Fruit fly (Drosophila melanogaster) whole organism, embryonic: ENCODE results near the gene CG46463.

ENCODE experiments used
- Adf1 ChIP-seq: fragments of 200-800 bp; sonication (Bioruptor generic); IDR thresholded peaks from 2 replicates; pipeline ENCODE4 v1.3.6; 2022; ENCODE audit warnings: missing biosample characterization, missing genetic modification characterization
- B-H2 ChIP-seq: fragments of 200-800 bp; sonication (Bioruptor generic); optimal IDR thresholded peaks from 2 replicates; lab custom pipeline; 2018; ENCODE audit warnings: missing biosample characterization, mild to moderate bottlenecking, missing genetic modification characterization
- Bgb ChIP-seq: fragments of 200-800 bp; sonication (Bioruptor generic); IDR thresholded peaks from 2 replicates; pipeline ENCODE4 v1.3.6; 2022; ENCODE audit warnings: missing biosample characterization, missing genetic modification characterization; ENCODE audit not compliant: partially characterized antibody
- CG10147 ChIP-seq: fragments of 200-800 bp; sonication (Bioruptor generic); optimal IDR thresholded peaks from 2 replicates; lab custom pipeline; 2019; ENCODE audit warnings: missing biosample characterization, mild to moderate bottlenecking, missing genetic modification characterization, moderate library complexity
- CG11247 ChIP-seq: fragments of 200-800 bp; sonication (Bioruptor generic); IDR thresholded peaks from 2 replicates; pipeline ENCODE4 v1.3.6; 2022; ENCODE audit warnings: missing biosample characterization, missing genetic modification characterization
- CG12219 ChIP-seq: fragments of 200-800 bp; sonication (Bioruptor generic); optimal IDR thresholded peaks from 3 replicates; lab custom pipeline; 2018; ENCODE audit warnings: missing biosample characterization, mild to moderate bottlenecking, missing genetic modification characterization
- CG13424 ChIP-seq: fragments of 200-800 bp; sonication (Bioruptor generic); optimal IDR thresholded peaks from 2 replicates; lab custom pipeline; 2019; ENCODE audit warnings: missing biosample characterization, mild to moderate bottlenecking, missing genetic modification characterization, moderate library complexity
- CG13775 ChIP-seq: fragments of 200-800 bp; sonication (Bioruptor generic); optimal IDR thresholded peaks from 3 replicates; lab custom pipeline; 2017; ENCODE audit warnings: missing biosample characterization, mild to moderate bottlenecking, missing genetic modification characterization
- CG13894 ChIP-seq: fragments of 200-800 bp; sonication (Bioruptor generic); optimal IDR thresholded peaks from 3 replicates; lab custom pipeline; 2018; ENCODE audit warnings: missing biosample characterization, mild to moderate bottlenecking, missing genetic modification characterization, moderate library complexity
- CG1529 ChIP-seq: fragments of 200-800 bp; sonication (Bioruptor generic); optimal IDR thresholded peaks from 3 replicates; lab custom pipeline; 2018; ENCODE audit warnings: missing biosample characterization, missing genetic modification characterization
- CG15479 ChIP-seq: fragments of 200-800 bp; sonication (Bioruptor generic); optimal IDR thresholded peaks from 3 replicates; lab custom pipeline; 2019; ENCODE audit warnings: missing biosample characterization, mild to moderate bottlenecking, missing genetic modification characterization, moderate library complexity
- CG16779 ChIP-seq: fragments of 200-800 bp; sonication (Bioruptor generic); IDR thresholded peaks from 2 replicates; pipeline ENCODE4 v1.3.6; 2022; ENCODE audit warnings: missing biosample characterization, missing genetic modification characterization
- CG17186 ChIP-seq: fragments of 200-800 bp; sonication (Bioruptor generic); optimal IDR thresholded peaks from 3 replicates; lab custom pipeline; 2017; ENCODE audit warnings: missing biosample characterization, missing genetic modification reagents, missing genetic modification characterization
- CG17612 ChIP-seq: fragments of 200-800 bp; sonication (Bioruptor generic); IDR thresholded peaks from 2 replicates; pipeline ENCODE4 v1.3.6; 2022; ENCODE audit warnings: missing biosample characterization, missing genetic modification characterization
- CG2199 ChIP-seq: fragments of 200-800 bp; sonication (Bioruptor generic); IDR thresholded peaks from 3 replicates; pipeline ENCODE4 v1.3.6; 2022; ENCODE audit warnings: missing biosample characterization, missing genetic modification characterization
- CG42726 ChIP-seq: fragments of 200-800 bp; sonication (Bioruptor generic); IDR thresholded peaks from 2 replicates; pipeline ENCODE4 v1.3.6; 2022; ENCODE audit warnings: missing biosample characterization, missing genetic modification characterization; ENCODE audit not compliant: partially characterized antibody
- CG4360 ChIP-seq: fragments of 200-800 bp; sonication (Bioruptor generic); IDR thresholded peaks from 2 replicates; pipeline ENCODE4 v1.3.6; 2022; ENCODE audit warnings: missing biosample characterization, missing genetic modification characterization
- CG4854 ChIP-seq: fragments of 200-800 bp; sonication (Bioruptor generic); optimal IDR thresholded peaks from 2 replicates; lab custom pipeline; 2016; ENCODE audit warnings: missing biosample characterization, missing genetic modification characterization, inconsistent platforms
- CG6683 ChIP-seq: fragments of 200-800 bp; sonication (Bioruptor generic); optimal IDR thresholded peaks from 2 replicates; lab custom pipeline; 2017; ENCODE audit warnings: missing biosample characterization, mild to moderate bottlenecking, missing genetic modification characterization, missing genetic modification reagents
- CG6689 ChIP-seq: fragments of 200-800 bp; sonication (Bioruptor generic); IDR thresholded peaks from 2 replicates; pipeline ENCODE4 v1.3.6; 2022; ENCODE audit warnings: missing biosample characterization, missing genetic modification characterization
- CG8089 ChIP-seq: fragments of 200-800 bp; sonication (Bioruptor generic); optimal IDR thresholded peaks from 3 replicates; lab custom pipeline; 2016; ENCODE audit warnings: missing biosample characterization, missing genetic modification characterization
- CG8290 ChIP-seq, 3 experiments: fragments of 200-800 bp; sonication (Bioruptor generic); optimal IDR thresholded peaks; 2 replicates each; lab custom pipeline; 2016 to 2019; ENCODE audit warnings: missing biosample characterization in 3 of 3, missing genetic modification characterization in 3 of 3, mild to moderate bottlenecking in 2 of 3, moderate library complexity in 1 of 3
- CTCF ChIP-seq: fragments of 200-800 bp; sonication (Bioruptor generic); optimal IDR thresholded peaks from 2 replicates; lab custom pipeline; 2017; ENCODE audit warnings: missing biosample characterization, mild to moderate bottlenecking, missing genetic modification characterization, moderate library complexity
- CrebB ChIP-seq: fragments of 200-800 bp; sonication (Bioruptor generic); optimal IDR thresholded peaks from 3 replicates; lab custom pipeline; 2018; ENCODE audit warnings: missing biosample characterization, mild to moderate bottlenecking, missing genetic modification characterization
- D19A ChIP-seq: fragments of 200-800 bp; optimal IDR thresholded peaks from 3 replicates; lab custom pipeline; 2019; ENCODE audit warnings: missing biosample characterization, mild to moderate bottlenecking, missing genetic modification characterization, moderate library complexity
- Deaf1 ChIP-seq: fragments of 200-800 bp; optimal IDR thresholded peaks from 3 replicates; lab custom pipeline; 2019; ENCODE audit warnings: missing biosample characterization, mild to moderate bottlenecking, missing genetic modification characterization, moderate library complexity
- GATAe ChIP-seq: fragments of 200-800 bp; sonication (Bioruptor generic); conservative IDR thresholded peaks from 2 replicates; pipeline ENCODE4 v1.3.6; 2022; ENCODE audit warnings: missing biosample characterization, missing genetic modification characterization
- HLH54F ChIP-seq: fragments of 200-800 bp; sonication (Bioruptor generic); optimal IDR thresholded peaks from 3 replicates; lab custom pipeline; 2016; ENCODE audit warnings: missing biosample characterization, missing genetic modification characterization
- HmgZ ChIP-seq: fragments of 200-800 bp; sonication (Bioruptor generic); optimal IDR thresholded peaks from 2 replicates; lab custom pipeline; 2018; ENCODE audit warnings: missing biosample characterization, mild to moderate bottlenecking, missing genetic modification characterization
- Hr3 ChIP-seq: fragments of 200-800 bp; sonication (Bioruptor generic); optimal IDR thresholded peaks from 3 replicates; lab custom pipeline; 2016; ENCODE audit warnings: missing biosample characterization, missing genetic modification characterization
- MTF-1 ChIP-seq: fragments of 200-800 bp; sonication (Bioruptor generic); optimal IDR thresholded peaks from 2 replicates; lab custom pipeline; 2018; ENCODE audit warnings: missing biosample characterization, mild to moderate bottlenecking, missing genetic modification characterization, borderline replicate concordance
- Med ChIP-seq: fragments of 200-800 bp; sonication (Bioruptor generic); peaks from one replicate; lab custom pipeline; 2016; ENCODE audit warnings: missing biosample characterization, missing genetic modification characterization, mild to moderate bottlenecking, inconsistent platforms, moderate library complexity
- Mrtf ChIP-seq: fragments of 200-800 bp; sonication (Bioruptor generic); IDR thresholded peaks from 3 replicates; pipeline ENCODE4 v1.3.6; 2022; ENCODE audit warnings: missing biosample characterization, missing genetic modification characterization
- Nf-YC ChIP-seq: fragments of 200-800 bp; optimal IDR thresholded peaks from 3 replicates; lab custom pipeline; 2019; ENCODE audit warnings: missing biosample characterization, mild to moderate bottlenecking, missing genetic modification characterization, moderate library complexity
- Optix ChIP-seq: fragments of 200-800 bp; sonication (Bioruptor generic); IDR thresholded peaks from 3 replicates; pipeline ENCODE4 v1.3.6; 2022; ENCODE audit warnings: missing biosample characterization, missing genetic modification characterization
- abd-A ChIP-seq: fragments of 200-800 bp; sonication (Bioruptor generic); optimal IDR thresholded peaks from 3 replicates; lab custom pipeline; 2019; ENCODE audit warnings: missing biosample characterization, mild to moderate bottlenecking, missing genetic modification characterization, moderate library complexity
- ase ChIP-seq: fragments of 200-800 bp; sonication (Bioruptor generic); IDR thresholded peaks from 3 replicates; pipeline ENCODE4 v1.3.6; 2022; ENCODE audit warnings: missing biosample characterization, missing genetic modification characterization
- cato ChIP-seq: fragments of 200-800 bp; sonication (Bioruptor generic); optimal IDR thresholded peaks from 2 replicates; lab custom pipeline; 2016; ENCODE audit warnings: missing biosample characterization, missing genetic modification characterization, borderline replicate concordance
- ci ChIP-seq: fragments of 200-800 bp; sonication (Bioruptor generic); IDR thresholded peaks from 3 replicates; pipeline ENCODE4 v1.3.6; 2022; ENCODE audit warnings: missing biosample characterization, missing genetic modification characterization
- cwo ChIP-seq: fragments of 200-800 bp; sonication (Bioruptor generic); optimal IDR thresholded peaks from 3 replicates; lab custom pipeline; 2017; ENCODE audit warnings: missing biosample characterization, missing genetic modification characterization, mild to moderate bottlenecking, moderate library complexity, missing genetic modification reagents
- en ChIP-seq: fragments of 200-800 bp; sonication (Bioruptor generic); optimal IDR thresholded peaks from 2 replicates; lab custom pipeline; 2016; ENCODE audit warnings: missing biosample characterization, missing genetic modification characterization
- eve ChIP-seq, 2 experiments: fragments of >200 bp; optimal IDR thresholded peaks; 2 replicates each; lab custom pipeline; 2017; ENCODE audit warnings: missing biosample characterization in 2 of 2, missing genetic modification characterization in 2 of 2
- ftz-f1 ChIP-seq: fragments of 200-800 bp; sonication (Bioruptor generic); optimal IDR thresholded peaks from 2 replicates; lab custom pipeline; 2016; ENCODE audit warnings: missing biosample characterization, missing genetic modification characterization
- fu2 ChIP-seq: fragments of 200-800 bp; sonication (Bioruptor generic); optimal IDR thresholded peaks from 2 replicates; lab custom pipeline; 2016; ENCODE audit warnings: missing biosample characterization, missing genetic modification characterization
- gsb ChIP-seq: fragments of 200-800 bp; sonication (Bioruptor generic); IDR thresholded peaks from 2 replicates; pipeline ENCODE4 v1.3.6; 2022; ENCODE audit warnings: missing biosample characterization, missing genetic modification characterization
- ind ChIP-seq: fragments of 200-800 bp; sonication (Bioruptor generic); optimal IDR thresholded peaks from 3 replicates; lab custom pipeline; 2016; ENCODE audit warnings: missing biosample characterization, missing genetic modification characterization
- kah ChIP-seq: fragments of 200-800 bp; sonication (Bioruptor generic); optimal IDR thresholded peaks from 2 replicates; lab custom pipeline; 2018; ENCODE audit warnings: missing biosample characterization, mild to moderate bottlenecking, missing genetic modification characterization
- run ChIP-seq: fragments of 200-800 bp; sonication (Bioruptor generic); optimal IDR thresholded peaks from 3 replicates; lab custom pipeline; 2018; ENCODE audit warnings: missing biosample characterization, mild to moderate bottlenecking, missing genetic modification characterization
- trem ChIP-seq: fragments of 200-800 bp; optimal IDR thresholded peaks from 3 replicates; lab custom pipeline; 2019; ENCODE audit warnings: missing biosample characterization, mild to moderate bottlenecking, missing genetic modification characterization, moderate library complexity
- unpg ChIP-seq: fragments of 200-800 bp; sonication (Bioruptor generic); optimal IDR thresholded peaks from 3 replicates; lab custom pipeline; 2018; ENCODE audit warnings: missing biosample characterization, mild to moderate bottlenecking, missing genetic modification characterization, moderate library complexity
- z ChIP-seq: fragments of 200-800 bp; sonication (Bioruptor generic); IDR thresholded peaks from 3 replicates; pipeline ENCODE4 v1.3.6; 2022; ENCODE audit warnings: missing biosample characterization, missing genetic modification characterization

The CG46463 gene

dm6 chr3L:3417120-3417519 lies 44.0 kb upstream of the CG46463 start (continued):
- TF ChIP-seq unpg (GFP tag; lab: Kevin White, UChicago) = peak; percentile 11
- TF ChIP-seq CG17612 (GFP tag; lab: Robert Waterston, UW) = no peak
- TF ChIP-seq CG17186 (GFP tag; lab: Kevin White, UChicago) = no peak
- peak; percentile 26 for TF ChIP-seq HmgZ (tag; lab: Kevin White, UChicago)
- no peak for TF ChIP-seq CG12219 (GFP tag; lab: Kevin White, UChicago)
- peak; percentile 38 for TF ChIP-seq Med (GFP tag; lab: Kevin White, UChicago)
- no peak for TF ChIP-seq cwo
- TF ChIP-seq GATAe (GFP tag; lab: Robert Waterston, UW) = 0 out of 2 replicates have a peak, but pooled peaks have one; percentile 18
- no peak for TF ChIP-seq HLH54F (GFP tag; lab: Kevin White, UChicago)
- no peak for TF ChIP-seq CG10147 (GFP tag; lab: Kevin White, UChicago)
- TF ChIP-seq Nf-YC (tag; lab: Kevin White, UChicago) = peak; percentile 23
- TF ChIP-seq abd-A (tag; lab: Kevin White, UChicago) = peak; percentile 36
- no peak for TF ChIP-seq run (tag; lab: Kevin White, UChicago)
- no peak for TF ChIP-seq CG11247 (GFP tag; lab: Robert Waterston, UW)
- no peak for TF ChIP-seq ind (GFP tag; lab: Kevin White, UChicago)
- TF ChIP-seq z (GFP tag; lab: Robert Waterston, UW) = peak; percentile 59; the same call in 2 of the 3 replicates
- TF ChIP-seq gsb (GFP tag; lab: Robert Waterston, UW) = no peak
- TF ChIP-seq CG4360 (GFP tag; lab: Robert Waterston, UW) = peak; percentile 88
- TF ChIP-seq ase = no peak
- TF ChIP-seq Hr3 (GFP tag; lab: Kevin White, UChicago) = no peak
- peak; percentile 24 for TF ChIP-seq Deaf1 (tag; lab: Kevin White, UChicago)
- peak in 1 of 2 experiments; percentile 1 for TF ChIP-seq eve (GFP tag; optimal IDR thresholded peaks at IDR 0.05; lab: Kevin White, UChicago)

DNA sequence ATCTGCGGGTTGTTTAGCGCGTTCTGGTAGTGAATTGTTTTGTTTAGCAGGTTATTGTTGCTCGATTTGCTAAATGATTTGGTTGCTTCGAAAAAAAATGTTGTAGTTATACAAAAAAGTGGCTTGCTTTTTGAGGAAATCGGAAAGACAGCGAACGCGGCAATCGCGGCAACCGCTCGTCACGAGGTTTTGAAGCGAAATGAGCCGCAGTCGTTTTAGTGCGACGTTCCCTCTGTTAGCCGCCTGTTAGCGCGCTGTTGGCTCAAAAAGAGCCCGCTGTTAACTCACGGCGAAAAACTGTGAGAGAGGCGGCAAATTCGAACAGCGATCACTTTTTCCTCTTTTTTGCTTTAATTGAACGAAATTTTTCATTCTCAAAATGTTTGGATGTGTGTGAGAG lies 43.4 kb upstream of the CG46463 start:
- TF ChIP-seq CTCF (GFP tag; lab: Kevin White, UChicago) (no peak), CG42726 (GFP tag; lab: Robert Waterston, UW) (peak; percentile 49; the same call in 1 of the 2 replicates), CG2199 (GFP tag; lab: Robert Waterston, UW) (peak; percentile 58; the same call in 1 of the 3 replicates), MTF-1 (peak; percentile 57), CG15479 (GFP tag; lab: Kevin White, UChicago) (no peak), CG13894 (no peak), CG13424 (no peak), CG1529 (GFP tag; lab: Kevin White, UChicago) (no peak), CG16779 (GFP tag; lab: Robert Waterston, UW) (no peak), fu2 (no peak), CG13775 (GFP tag; lab: Kevin White, UChicago) (no peak), CG8089 (GFP tag; lab: Kevin White, UChicago) (no peak), CG4854 (GFP tag; lab: Kevin White, UChicago) (no peak), ci (GFP tag; lab: Robert Waterston, UW) (0 out of 3 replicates have a peak, but pooled peaks have one; percentile 43), ftz-f1 (GFP tag; lab: Kevin White, UChicago) (no peak), CG6689 (GFP tag; lab: Robert Waterston, UW) (no peak), B-H2 (GFP tag; lab: Kevin White, UChicago) (no peak), Mrtf (GFP tag; lab: Robert Waterston, UW) (no peak), Bgb (peak; percentile 16; the same call in 1 of the 2 replicates), CrebB (peak; percentile 32), D19A (tag; lab: Kevin White, UChicago) (peak; percentile 19), cato (GFP tag; lab: Kevin White, UChicago) (no peak), CG8290 (GFP tag; optimal IDR thresholded peaks at IDR 0.05; lab: Kevin White, UChicago) (no peak), CG8290 (tag; optimal IDR thresholded peaks at IDR 0.05; lab: Kevin White, UChicago) (peak in 1 of 2 experiments; percentile 61), trem (tag; lab: Kevin White, UChicago) (no peak), Optix (GFP tag; lab: Robert Waterston, UW) (no peak), kah (GFP tag; lab: Kevin White, UChicago) (peak; percentile 10), Adf1 (GFP tag; lab: Robert Waterston, UW) (no peak), en (GFP tag; lab: Kevin White, UChicago) (no peak), CG6683 (GFP tag; lab: Kevin White, UChicago) (no peak), Med (GFP tag; lab: Kevin White, UChicago) (peak; percentile 87)
